Fruit fly (Drosophila melanogaster): ENCODE results near the gene Srrm234.

DNA sequence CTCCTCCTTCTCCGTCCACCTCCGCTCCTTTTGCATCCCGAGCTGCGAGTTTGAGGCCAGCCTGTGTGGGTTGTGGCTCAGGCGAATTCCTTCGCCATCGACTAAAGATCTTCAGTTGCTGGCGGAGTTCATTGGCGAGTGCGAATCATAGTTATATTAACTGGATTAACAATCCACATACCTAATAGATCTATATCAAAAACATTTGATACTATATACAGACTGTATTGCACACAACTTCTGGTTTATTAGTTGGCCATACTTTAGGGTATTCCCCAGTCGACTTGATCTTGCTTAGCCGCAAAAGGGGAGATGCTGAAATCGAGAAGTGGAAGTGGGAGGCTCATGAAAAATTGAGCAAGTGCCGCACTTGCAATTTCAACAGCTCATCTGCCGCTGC lies 28.0 kb upstream of the Srrm234 start:
- TF ChIP-seq insv (optimal IDR thresholded peaks at IDR 0.05) = no peak
- no peak for TF ChIP-seq ttk (optimal IDR thresholded peaks at IDR 0.05)
- TF ChIP-seq h (optimal IDR thresholded peaks at IDR 0.05) = no peak

Measured in Kc167 (cell line).